Worm (Caenorhabditis elegans) whole organism, late embryonic: ENCODE measurements around the gene gop-1.
A peak's percentile ranks its signal among the peaks of the same experiment; 100 is the strongest.

Experiments used
- C38D4.7 ChIP-seq: fragments of 200-800 bp; sonication (Bioruptor generic); optimal IDR thresholded peaks from 2 replicates; lab custom pipeline; 2018; ENCODE audit warnings: mild to moderate bottlenecking, missing genetic modification characterization, moderate library complexity, missing compliant biosample characterization
- F13H6.1 ChIP-seq: sonication (generic microtip); optimal IDR thresholded peaks from 2 replicates; lab custom pipeline; 2016; ENCODE audit warnings: missing genetic modification characterization, missing compliant biosample characterization
- ceh-2 ChIP-seq: sonication (generic microtip); optimal IDR thresholded peaks from 2 replicates; lab custom pipeline; 2016; ENCODE audit warnings: missing genotype, missing genetic modification characterization, missing compliant biosample characterization
- ceh-34 ChIP-seq: sonication (generic microtip); optimal IDR thresholded peaks from 2 replicates; lab custom pipeline; 2016; ENCODE audit warnings: mild to moderate bottlenecking, missing genetic modification characterization, missing compliant biosample characterization
- dve-1 ChIP-seq: sonication (generic microtip); optimal IDR thresholded peaks from 2 replicates; lab custom pipeline; 2017; ENCODE audit warnings: antibody characterized with exemption, mild to moderate bottlenecking, missing genetic modification characterization, missing compliant biosample characterization
- elt-2 ChIP-seq: sonication (generic microtip); optimal IDR thresholded peaks from 2 replicates; lab custom pipeline; 2016; ENCODE audit warnings: missing genetic modification reagents, missing genetic modification characterization, missing compliant biosample characterization
- hlh-30 ChIP-seq: sonication (generic microtip); optimal IDR thresholded peaks from 2 replicates; lab custom pipeline; 2017; ENCODE audit warnings: antibody characterized with exemption, missing genetic modification characterization, missing compliant biosample characterization; ENCODE audit not compliant: insufficient read depth
- hlh-6 ChIP-seq: sonication (generic microtip); optimal IDR thresholded peaks from 2 replicates; lab custom pipeline; 2016; ENCODE audit warnings: missing genotype, missing genetic modification characterization, missing compliant biosample characterization
- mec-3 ChIP-seq: sonication (generic microtip); optimal IDR thresholded peaks from 2 replicates; lab custom pipeline; 2016; ENCODE audit warnings: borderline replicate concordance, missing genetic modification characterization, missing compliant biosample characterization
- nhr-11 ChIP-seq: fragments of 150-350 bp; optimal IDR thresholded peaks from 2 replicates; lab custom pipeline; 2014; ENCODE audit warnings: missing biosample characterization, missing genetic modification characterization
- pha-2 ChIP-seq: sonication (generic microtip); optimal IDR thresholded peaks from 2 replicates; lab custom pipeline; 2017; ENCODE audit warnings: mild to moderate bottlenecking, missing genetic modification characterization, missing compliant biosample characterization
- sox-4 ChIP-seq: sonication (generic microtip); optimal IDR thresholded peaks from 2 replicates; lab custom pipeline; 2017; ENCODE audit warnings: mild to moderate bottlenecking, missing genetic modification characterization, inconsistent platforms, missing compliant biosample characterization
- tbx-2 ChIP-seq: sonication (generic microtip); optimal IDR thresholded peaks from 2 replicates; lab custom pipeline; 2016; ENCODE audit warnings: missing genetic modification characterization, missing compliant biosample characterization

- no peak for TF ChIP-seq nhr-11 (tag; lab: Kevin White, UChicago)
- TF ChIP-seq mec-3 (tag; lab: Kevin White, UChicago): no peak
- peak; percentile 7 for TF ChIP-seq C38D4.7 (GFP tag; lab: Kevin White, UChicago)
- TF ChIP-seq tbx-2 (tag; lab: Kevin White, UChicago): no peak
- TF ChIP-seq pha-2 (tag; lab: Kevin White, UChicago): no peak
- no peak for TF ChIP-seq ceh-34 (tag; lab: Kevin White, UChicago)
- TF ChIP-seq sox-4: no peak
- no peak for TF ChIP-seq elt-2
- TF ChIP-seq hlh-6 (tag; lab: Kevin White, UChicago): no peak
- no peak for TF ChIP-seq F13H6.1 (tag; lab: Kevin White, UChicago)
- no peak for TF ChIP-seq ceh-2 (tag; lab: Kevin White, UChicago)
- no peak for TF ChIP-seq dve-1 (tag; lab: Kevin White, UChicago)
- no peak for TF ChIP-seq hlh-30 (tag; lab: Kevin White, UChicago)
These were observed 47.3 kb upstream of the gop-1 start, which contains the start of gene morc-1 for ce11 chrIII:5206861-5207414.
